Fruit fly (Drosophila melanogaster) whole organism: ENCODE data around the gene CG32299.

Experiments used
- CG8478 ChIP-seq: fragments of >200 bp; optimal IDR thresholded peaks from 2 replicates; lab custom pipeline; 2018; ENCODE audit warnings: inconsistent platforms
- pan ChIP-seq: fragments of >200 bp; optimal IDR thresholded peaks from 2 replicates; lab custom pipeline; 2017
- psq ChIP-seq: fragments of >200 bp; optimal IDR thresholded peaks from 2 replicates; lab custom pipeline; 2017

dm6 chr3L:2425687-2426086 is 34.9 kb upstream of the CG32299 start:
- TF ChIP-seq psq (lab: Kevin White, UChicago) (no peak), pan (no peak), CG8478 (no peak)
